Fruit fly (Drosophila melanogaster): ENCODE data around the gene Rab3GAP1.

Rab3GAP1 gene

dm6 chr2L:1590167-1590566, 20.8 kb downstream of the Rab3GAP1 start (continued):
- TF ChIP-seq dac (GFP tag; optimal IDR thresholded peaks at IDR 0.05) (peak; percentile 70), CG10669 (GFP tag; optimal IDR thresholded peaks at IDR 0.05) (peak; percentile 30), dsx (GFP tag; optimal IDR thresholded peaks at IDR 0.05; ENCODE audit: poor library complexity, severe bottlenecking) (peak; percentile 30), CG11902 (GFP tag; optimal IDR thresholded peaks at IDR 0.05) (peak; percentile 39), Eip93F (GFP tag; optimal IDR thresholded peaks at IDR 0.05) (no peak), CG9139 (GFP tag; optimal IDR thresholded peaks at IDR 0.05) (no peak), CG6792 (GFP tag; optimal IDR thresholded peaks at IDR 0.05) (peak; percentile 56), fd85E (GFP tag; optimal IDR thresholded peaks at IDR 0.05) (no peak), Hr39 (GFP tag; optimal IDR thresholded peaks at IDR 0.05) (peak; percentile 64), CG32006 (GFP tag; optimal IDR thresholded peaks at IDR 0.05) (peak; percentile 92), CG6163 (GFP tag; IDR thresholded peaks at IDR 0.05) (peak; percentile 92), CG15336 (GFP tag; IDR thresholded peaks at IDR 0.05) (peak; percentile 93), svp (GFP tag) (peak; percentile 71), Met (GFP tag; optimal IDR thresholded peaks at IDR 0.05) (peak; percentile 61), OdsH (GFP tag; optimal IDR thresholded peaks at IDR 0.05) (peak; percentile 75), CG7368 (GFP tag; optimal IDR thresholded peaks at IDR 0.05) (peak; percentile 35), CG16779 (tag; optimal IDR thresholded peaks at IDR 0.05) (peak; percentile 23), net (GFP tag; optimal IDR thresholded peaks at IDR 0.05) (peak; percentile 73), Hr4 (GFP tag; optimal IDR thresholded peaks at IDR 0.05) (peak; percentile 90), CG3919 (GFP tag; optimal IDR thresholded peaks at IDR 0.05) (peak; percentile 83), Ets96B (tag; optimal IDR thresholded peaks at IDR 0.05) (peak; percentile 30), Ets21C (GFP tag; optimal IDR thresholded peaks at IDR 0.05) (peak; percentile 7), esn (GFP tag; optimal IDR thresholded peaks at IDR 0.05) (peak; percentile 48), CG6276 (GFP tag; optimal IDR thresholded peaks at IDR 0.05) (peak; percentile 92), vri (GFP tag; optimal IDR thresholded peaks at IDR 0.05) (no peak)

DNA sequence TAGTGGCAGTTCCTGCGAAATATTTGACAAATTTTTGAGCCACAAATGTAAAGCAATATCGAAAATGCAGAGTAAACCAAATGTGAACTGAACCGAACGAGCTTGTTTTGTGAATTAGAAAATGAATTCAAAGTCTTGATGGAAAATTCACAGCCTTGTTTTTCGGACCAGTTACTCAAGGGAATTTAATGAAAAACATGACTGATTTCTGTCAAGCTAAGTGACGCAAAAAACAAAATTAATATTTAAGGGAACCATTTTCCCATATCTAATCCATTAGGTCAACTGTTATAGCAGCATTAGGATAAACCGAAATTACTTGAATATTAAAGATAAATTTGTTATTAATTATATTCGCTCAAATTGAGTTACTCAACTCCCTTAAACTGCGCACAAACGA, 23.9 kb downstream of the Rab3GAP1 start, which contains the start of gene nis:
Gene nis (minus strand): TSS at position 101 of the 400 bp plus-strand sequence.
- TF ChIP-seq pdm3 (GFP tag; optimal IDR thresholded peaks at IDR 0.05) (no peak), Gug (GFP tag; IDR thresholded peaks at IDR 0.05) (no peak), CG11902 (GFP tag; optimal IDR thresholded peaks at IDR 0.05) (no peak), Blimp-1 (GFP tag; optimal IDR thresholded peaks at IDR 0.05) (no peak)

- TF ChIP-seq Hr39 (GFP tag; optimal IDR thresholded peaks at IDR 0.05) (no peak), eg (GFP tag; IDR thresholded peaks at IDR 0.05) (no peak), CG8632 (GFP tag; optimal IDR thresholded peaks at IDR 0.05) (no peak), Gug (GFP tag; IDR thresholded peaks at IDR 0.05) (no peak), pdm3 (GFP tag; optimal IDR thresholded peaks at IDR 0.05) (no peak), CG6276 (GFP tag; optimal IDR thresholded peaks at IDR 0.05) (no peak), CG11762 (GFP tag; optimal IDR thresholded peaks at IDR 0.05; ENCODE audit: insufficient read depth) (no peak), OdsH (GFP tag; optimal IDR thresholded peaks at IDR 0.05) (no peak)
Measured at dm6 chr2L:1579800-1580199, 31.2 kb downstream of the Rab3GAP1 start.

DNA sequence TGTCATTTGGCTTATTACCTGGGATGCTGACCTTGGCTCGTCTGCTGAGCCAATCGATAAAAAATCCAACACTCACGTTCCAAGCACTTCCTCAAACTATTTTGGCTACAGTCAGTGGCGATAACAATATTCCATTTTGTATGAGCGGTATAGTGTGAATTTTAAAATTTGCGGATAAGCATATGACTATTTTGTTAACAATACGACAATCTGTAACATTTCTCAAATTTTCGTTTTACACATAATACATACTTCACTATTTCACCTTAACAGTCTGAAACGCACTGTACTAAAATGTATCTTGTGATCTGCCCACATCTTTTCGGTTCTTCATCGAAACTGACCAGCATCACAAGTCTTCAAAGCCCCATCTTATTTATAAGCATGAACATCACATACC, 31.7 kb downstream of the Rab3GAP1 start:
- TF ChIP-seq CG31627 (GFP tag; optimal IDR thresholded peaks at IDR 0.05) (peak; percentile 30), esn (GFP tag; optimal IDR thresholded peaks at IDR 0.05) (peak; percentile 10), Gug (GFP tag; IDR thresholded peaks at IDR 0.05) (no peak), Sox102F (GFP tag; optimal IDR thresholded peaks at IDR 0.05) (peak; percentile 19), achi (GFP tag; optimal IDR thresholded peaks at IDR 0.05) (peak; percentile 3), pdm3 (GFP tag; optimal IDR thresholded peaks at IDR 0.05) (peak; percentile 8), Hr38 (GFP tag; optimal IDR thresholded peaks at IDR 0.05) (no peak), CG11762 (GFP tag; optimal IDR thresholded peaks at IDR 0.05; ENCODE audit: insufficient read depth) (no peak), CG8319 (GFP tag; optimal IDR thresholded peaks at IDR 0.05) (no peak), topi (GFP tag; optimal IDR thresholded peaks at IDR 0.05) (peak; percentile 22), cyc (GFP tag; optimal IDR thresholded peaks at IDR 0.05) (peak; percentile 3), Smox (GFP tag; optimal IDR thresholded peaks at IDR 0.05) (peak; percentile 13), Hr39 (GFP tag; optimal IDR thresholded peaks at IDR 0.05) (peak; percentile 44), Eip78C (GFP tag) (peak; percentile 32), svp (GFP tag) (peak; percentile 45), Met (GFP tag; optimal IDR thresholded peaks at IDR 0.05) (peak; percentile 23)

All from whole organism, prepupa.